Worm (Caenorhabditis elegans) whole organism, L1 larva: ENCODE results near the gene K08F9.4.

Experiments
- ceh-82 ChIP-seq, 3 experiments: fragments of 150-350 bp in 1 of 3; sonication (generic microtip) in 2 of 3; optimal IDR thresholded peaks; 2 replicates each; lab custom pipeline; 2014 to 2017; ENCODE audit warnings: missing biosample characterization in 3 of 3, missing genetic modification characterization in 3 of 3
- elt-2 ChIP-seq: sonication (generic microtip); optimal IDR thresholded peaks from 2 replicates; lab custom pipeline; 2016; ENCODE audit warnings: missing genetic modification characterization, mild to moderate bottlenecking, inconsistent platforms, missing compliant biosample characterization, missing genetic modification reagents
- ets-5 ChIP-seq: fragments of 200-800 bp; sonication (Bioruptor generic); IDR thresholded peaks from 2 replicates; pipeline ENCODE4 v1.3.6; 2022; ENCODE audit warnings: missing genetic modification characterization, missing compliant biosample characterization
- lin-13 ChIP-seq: fragments of 150-350 bp; optimal IDR thresholded peaks from 2 replicates; lab custom pipeline; 2014; ENCODE audit warnings: missing biosample characterization, missing genetic modification reagents, missing genetic modification characterization
- nhr-12 ChIP-seq: sonication (generic microtip); optimal IDR thresholded peaks from 2 replicates; lab custom pipeline; 2017; ENCODE audit warnings: missing biosample characterization, missing genetic modification characterization
- snpc-4 ChIP-seq: fragments of 150-350 bp; optimal IDR thresholded peaks from 2 replicates; lab custom pipeline; 2014; ENCODE audit warnings: missing biosample characterization, missing genetic modification characterization
- tbx-2 ChIP-seq: sonication (generic microtip); optimal IDR thresholded peaks from 2 replicates; lab custom pipeline; 2016; ENCODE audit warnings: missing genetic modification characterization, missing compliant biosample characterization

- no peak for TF ChIP-seq elt-2 (tag; lab: Kevin White, UChicago)
- no peak for TF ChIP-seq nhr-12 (tag; lab: Kevin White, UChicago)
- no peak for TF ChIP-seq ceh-82 (tag; optimal IDR thresholded peaks at IDR 0.05; lab: Kevin White, UChicago)
- TF ChIP-seq lin-13: no peak
- no peak for TF ChIP-seq ets-5 (GFP tag; lab: Robert Waterston, UW)
- TF ChIP-seq tbx-2: no peak
- no peak for TF ChIP-seq snpc-4
These were observed 48.2 kb downstream of the K08F9.4 start for ce11 chrV:15191971-15192370.
